Fruit fly (Drosophila melanogaster): ENCODE measurements around the gene CG4783.

DNA sequence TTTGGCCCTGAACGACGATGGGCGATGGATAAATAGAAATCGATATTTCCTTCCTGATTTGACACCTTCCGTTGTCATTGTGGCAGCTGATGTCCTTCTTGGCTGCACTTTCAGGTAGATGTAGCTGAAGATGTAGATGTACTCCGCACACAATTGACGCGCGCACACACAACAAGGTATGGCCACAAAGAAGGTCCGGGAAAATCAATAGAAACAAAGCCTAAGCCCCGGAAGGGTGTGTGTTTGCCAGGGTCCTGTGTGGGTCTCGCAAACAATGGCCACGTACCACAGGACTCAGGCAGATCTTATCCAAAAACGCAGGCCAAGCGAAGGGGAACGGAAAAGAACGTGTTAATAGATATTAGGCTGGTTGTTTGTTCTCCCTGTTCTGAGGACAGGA is 47.2 kb downstream of the CG4783 start:
- TF ChIP-seq pad (GFP tag; optimal IDR thresholded peaks at IDR 0.05) (no peak), cic (GFP tag; optimal IDR thresholded peaks at IDR 0.05) (no peak), toe (GFP tag; optimal IDR thresholded peaks at IDR 0.05) (no peak), CG11617 (GFP tag; optimal IDR thresholded peaks at IDR 0.05) (no peak)

Data from whole organism, adult.